Fruit fly (Drosophila melanogaster): ENCODE data around the gene CG45071.

CG45071 gene

dm6 chr3L:15141118-15142003 lies 35.7 kb downstream of the CG45071 start (continued):
- peak; percentile 39; the same call in 1 of the 2 replicates for TF ChIP-seq rib (GFP tag; IDR thresholded peaks at IDR 0.05)
- TF ChIP-seq CG11456 (GFP tag; IDR thresholded peaks at IDR 0.05): 0 out of 3 replicates have a peak, but pooled peaks have one; percentile 15
- 0 out of 2 replicates have a peak, but pooled peaks have one; percentile 17 for TF ChIP-seq CG11085 (GFP tag; IDR thresholded peaks at IDR 0.05)
- peak; percentile 83 for TF ChIP-seq kni (GFP tag; optimal IDR thresholded peaks at IDR 0.05)

DNA sequence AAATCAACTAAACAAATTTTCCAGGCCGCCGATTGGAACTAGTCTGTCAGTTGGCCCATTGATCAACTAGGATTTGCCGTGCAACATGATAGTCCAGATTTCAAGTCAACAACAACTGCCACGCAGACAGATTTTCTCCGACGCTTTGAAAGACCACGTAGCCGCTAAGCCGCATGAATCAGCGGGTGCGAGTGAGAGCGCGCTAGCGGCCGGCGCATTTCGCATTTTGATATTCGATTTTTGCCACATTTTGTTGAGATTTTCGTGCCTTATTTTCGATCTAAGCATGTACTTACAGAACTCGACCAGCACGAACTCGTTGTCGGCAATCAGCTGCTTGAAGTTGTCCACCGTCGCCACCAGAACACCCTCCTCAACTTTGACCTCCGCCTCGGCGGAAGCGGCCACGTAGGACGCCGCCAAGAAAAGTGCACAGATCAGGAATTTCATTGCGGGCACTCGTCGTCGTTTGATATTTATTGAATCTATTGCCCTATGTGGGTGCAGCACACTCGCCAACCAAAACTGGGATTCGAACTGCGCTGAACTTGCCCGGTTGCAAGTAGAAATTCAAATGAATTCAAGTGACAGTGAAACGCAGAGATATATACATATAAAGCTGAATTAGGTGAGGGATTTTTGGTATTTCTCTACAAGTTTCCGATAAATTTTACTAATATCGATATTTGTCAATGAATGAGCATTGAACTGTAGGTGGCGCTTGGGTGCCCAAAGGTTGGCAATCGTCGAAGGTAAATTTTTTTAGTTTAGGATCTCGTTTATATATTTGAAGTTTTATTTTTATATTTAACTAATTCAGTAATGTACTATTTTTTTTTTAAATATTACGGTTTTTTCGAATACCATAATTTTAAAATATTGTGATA lies 36.6 kb downstream of the CG45071 start, which contains the start of gene Pdi:
TSS of gene Pdi (minus strand) at position 837 of the 887 bp plus-strand sequence.
- no peak for TF ChIP-seq CG5180 (GFP tag; optimal IDR thresholded peaks at IDR 0.05)
- TF ChIP-seq bbx (GFP tag; IDR thresholded peaks at IDR 0.05; ENCODE audit: partially characterized antibody): peak; percentile 83
- peak; percentile 50 for TF ChIP-seq B-H2 (GFP tag; optimal IDR thresholded peaks at IDR 0.05)
- peak; percentile 41 for TF ChIP-seq shn (GFP tag; optimal IDR thresholded peaks at IDR 0.05)
- no peak for TF ChIP-seq gcm (GFP tag; optimal IDR thresholded peaks at IDR 0.05)
- TF ChIP-seq luna (GFP tag; optimal IDR thresholded peaks at IDR 0.05): peak; percentile 24
- TF ChIP-seq CG17385 (GFP tag; optimal IDR thresholded peaks at IDR 0.05): peak; percentile 31
- TF ChIP-seq croc (GFP tag; conservative IDR thresholded peaks at IDR 0.05): no peak
- TF ChIP-seq Dip2 (GFP tag; IDR thresholded peaks at IDR 0.05): peak; percentile 97
- TF ChIP-seq hb (GFP tag; IDR thresholded peaks at IDR 0.05; ENCODE audit: partially characterized antibody): peak; percentile 67
- TF ChIP-seq eyg (GFP tag; optimal IDR thresholded peaks at IDR 0.05): no peak
- TF ChIP-seq CG12659 (GFP tag; optimal IDR thresholded peaks at IDR 0.05): peak; percentile 81
- no peak for TF ChIP-seq CG15479 (GFP tag; optimal IDR thresholded peaks at IDR 0.05)
- peak; percentile 33 for TF ChIP-seq dm (GFP tag; optimal IDR thresholded peaks at IDR 0.05)
- no peak for TF ChIP-seq CG8089 (GFP tag; optimal IDR thresholded peaks at IDR 0.05)
- TF ChIP-seq CG7372 (GFP tag; IDR thresholded peaks at IDR 0.05): no peak
- TF ChIP-seq lmd (GFP tag; IDR thresholded peaks at IDR 0.05): no peak
- peak; percentile 53 for TF ChIP-seq CG30020 (tag; optimal IDR thresholded peaks at IDR 0.05)
- peak; percentile 70 for TF ChIP-seq E2f2 (GFP tag; IDR thresholded peaks at IDR 0.05)
- TF ChIP-seq lola (GFP tag; optimal IDR thresholded peaks at IDR 0.05): no peak
- TF ChIP-seq Bgb (GFP tag; IDR thresholded peaks at IDR 0.05; ENCODE audit: partially characterized antibody): peak; percentile 76
- TF ChIP-seq zen (tag; optimal IDR thresholded peaks at IDR 0.05): peak; percentile 19
- no peak for TF ChIP-seq HHEX (GFP tag; optimal IDR thresholded peaks at IDR 0.05)
- peak; percentile 7 for TF ChIP-seq kay (GFP tag; optimal IDR thresholded peaks at IDR 0.05)
- no peak for TF ChIP-seq cad (GFP tag; optimal IDR thresholded peaks at IDR 0.05)
- no peak for TF ChIP-seq ash1 (GFP tag; optimal IDR thresholded peaks at IDR 0.05)
- no peak for TF ChIP-seq CG6254 (GFP tag; optimal IDR thresholded peaks at IDR 0.05)
- TF ChIP-seq Myb (GFP tag; optimal IDR thresholded peaks at IDR 0.05): peak; percentile 30
- no peak for TF ChIP-seq CG6813 (GFP tag; optimal IDR thresholded peaks at IDR 0.05)
- no peak for TF ChIP-seq Antp (GFP tag; optimal IDR thresholded peaks at IDR 0.05)
- TF ChIP-seq CG1529 (GFP tag; optimal IDR thresholded peaks at IDR 0.05): no peak
- TF ChIP-seq br (optimal IDR thresholded peaks at IDR 0.05): no peak
- TF ChIP-seq Nf-YB (GFP tag; optimal IDR thresholded peaks at IDR 0.05): peak; percentile 12
- no peak for TF ChIP-seq jing (GFP tag; optimal IDR thresholded peaks at IDR 0.05)
- peak; percentile 86 for TF ChIP-seq Ets65A (GFP tag)
- peak; percentile 19 for TF ChIP-seq tx (GFP tag; optimal IDR thresholded peaks at IDR 0.05)
- TF ChIP-seq CG3726 (GFP tag; IDR thresholded peaks at IDR 0.05): no peak
- TF ChIP-seq CG13287 (GFP tag; IDR thresholded peaks at IDR 0.05; ENCODE audit: partially characterized antibody): peak; percentile 88
- no peak for TF ChIP-seq CG7357 (GFP tag; IDR thresholded peaks at IDR 0.05)
- no peak for TF ChIP-seq sr (GFP tag; IDR thresholded peaks at IDR 0.05)
- TF ChIP-seq CG4854 (GFP tag; optimal IDR thresholded peaks at IDR 0.05): peak; percentile 12

Data from whole organism, embryonic.